Fruit fly (Drosophila melanogaster): ENCODE measurements around the gene hzg.

The hzg gene

DNA sequence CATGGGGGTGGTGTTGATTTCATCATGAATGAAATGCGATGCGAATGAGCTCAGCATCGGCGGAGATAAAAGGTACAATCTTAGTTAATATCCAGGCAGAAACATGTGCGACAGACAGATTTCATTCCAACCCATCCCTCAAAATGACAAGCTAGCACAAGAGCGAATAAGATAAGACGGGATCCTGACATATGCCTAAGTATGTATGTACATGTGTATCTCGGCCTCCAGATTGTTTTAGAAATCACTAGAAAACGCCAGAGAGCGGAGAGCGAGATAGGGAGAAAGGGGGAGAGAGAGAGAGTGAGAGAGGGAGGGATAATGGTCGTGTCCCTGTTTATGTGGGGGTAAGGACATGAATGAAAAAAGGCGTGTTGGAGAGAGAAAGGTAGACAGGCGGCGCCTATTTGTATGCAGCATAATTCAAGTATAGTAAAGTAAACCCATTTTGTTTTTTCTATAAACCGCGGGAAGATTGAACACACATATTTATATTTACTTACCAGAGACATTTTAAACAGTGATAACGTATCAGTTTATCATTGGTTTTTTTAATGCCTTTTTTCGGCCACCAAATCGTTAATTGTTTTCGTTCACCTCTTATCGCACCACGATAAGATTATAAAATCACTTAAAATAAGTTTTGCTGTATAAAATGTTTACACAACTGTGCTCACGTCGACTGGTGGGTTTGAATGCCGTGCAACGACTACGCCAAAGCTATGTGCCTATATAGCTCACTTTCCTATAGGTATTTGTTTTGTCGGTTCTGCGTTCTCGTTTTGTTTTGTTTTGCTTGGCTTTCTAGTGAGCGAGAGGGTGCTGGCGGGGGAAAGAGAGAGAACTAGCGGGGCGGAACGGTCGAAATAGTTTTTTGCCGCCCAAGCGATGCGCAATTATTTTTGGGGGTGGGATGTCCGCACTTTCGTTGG is 45.7 kb upstream of the hzg start (continued):
- TF ChIP-seq Fer3 (tag; optimal IDR thresholded peaks at IDR 0.05): peak; percentile 51
- no peak for TF ChIP-seq Aef1 (GFP tag; IDR thresholded peaks at IDR 0.05)
- TF ChIP-seq az2 (GFP tag; optimal IDR thresholded peaks at IDR 0.05): no peak
- TF ChIP-seq vvl (GFP tag; IDR thresholded peaks at IDR 0.05): peak; percentile 26; the same call in 1 of the 2 replicates
- TF ChIP-seq grn (GFP tag; optimal IDR thresholded peaks at IDR 0.05): peak; percentile 82
- TF ChIP-seq BtbVII (GFP tag; optimal IDR thresholded peaks at IDR 0.05): peak; percentile 58
- TF ChIP-seq CG30431 (GFP tag; optimal IDR thresholded peaks at IDR 0.05): no peak
- TF ChIP-seq CG10431 (GFP tag; optimal IDR thresholded peaks at IDR 0.05): peak; percentile 22
- peak; percentile 36 for TF ChIP-seq CG6854 (GFP tag; optimal IDR thresholded peaks at IDR 0.05)
- TF ChIP-seq CG15011 (GFP tag; optimal IDR thresholded peaks at IDR 0.05): peak; percentile 48
- TF ChIP-seq ato (GFP tag; IDR thresholded peaks at IDR 0.05; ENCODE audit: partially characterized antibody): no peak
- peak; percentile 95 for TF ChIP-seq CG34376 (GFP tag; optimal IDR thresholded peaks at IDR 0.05)
- peak; percentile 37 for TF ChIP-seq pros (GFP tag; optimal IDR thresholded peaks at IDR 0.05)
- peak; percentile 62 for TF ChIP-seq Fer1 (GFP tag; optimal IDR thresholded peaks at IDR 0.05)
- TF ChIP-seq CG7357 (GFP tag; IDR thresholded peaks at IDR 0.05): no peak
- peak; percentile 43; the same call in 1 of the 2 replicates for TF ChIP-seq Rfx (GFP tag; IDR thresholded peaks at IDR 0.05)
- TF ChIP-seq sr (GFP tag; IDR thresholded peaks at IDR 0.05): 0 out of 3 replicates have a peak, but pooled peaks have one; percentile 11
- TF ChIP-seq CG43689 (GFP tag; IDR thresholded peaks at IDR 0.05): no peak
- no peak for TF ChIP-seq Nf-YA (GFP tag; IDR thresholded peaks at IDR 0.05)
- peak; percentile 35; the same call in 1 of the 3 replicates for TF ChIP-seq CG11695 (GFP tag; IDR thresholded peaks at IDR 0.05)
- TF ChIP-seq Dp (GFP tag; optimal IDR thresholded peaks at IDR 0.05): no peak
- TF ChIP-seq HmgZ (tag; optimal IDR thresholded peaks at IDR 0.05): peak; percentile 46
- TF ChIP-seq gt (GFP tag; IDR thresholded peaks at IDR 0.05): no peak
- TF ChIP-seq schlank (tag; optimal IDR thresholded peaks at IDR 0.05): peak; percentile 61
- peak; percentile 49 for TF ChIP-seq Med (GFP tag)
- TF ChIP-seq CTCF (GFP tag; optimal IDR thresholded peaks at IDR 0.05): no peak
- no peak for TF ChIP-seq Poxn (GFP tag; IDR thresholded peaks at IDR 0.05)
- peak; percentile 60; the same call in 1 of the 2 replicates for TF ChIP-seq seq (GFP tag; IDR thresholded peaks at IDR 0.05)
- no peak for TF ChIP-seq stc (GFP tag; IDR thresholded peaks at IDR 0.05)
- no peak for TF ChIP-seq pzg (GFP tag; optimal IDR thresholded peaks at IDR 0.05)
- TF ChIP-seq C15 (GFP tag; IDR thresholded peaks at IDR 0.05): no peak
- peak; percentile 9 for TF ChIP-seq CG15269 (tag; optimal IDR thresholded peaks at IDR 0.05)
- TF ChIP-seq Ets97D (GFP tag; optimal IDR thresholded peaks at IDR 0.05): no peak
- no peak for TF ChIP-seq zen2 (GFP tag; IDR thresholded peaks at IDR 0.05; ENCODE audit: partially characterized antibody)
- TF ChIP-seq zfh2 (GFP tag; optimal IDR thresholded peaks at IDR 0.05): no peak
- no peak for TF ChIP-seq CG2120 (GFP tag; optimal IDR thresholded peaks at IDR 0.05)
- TF ChIP-seq CG7745 (tag; optimal IDR thresholded peaks at IDR 0.05): peak; percentile 22
- TF ChIP-seq CG1233 (GFP tag; optimal IDR thresholded peaks at IDR 0.05): peak; percentile 39
- peak; percentile 56 for TF ChIP-seq CG7556 (GFP tag; optimal IDR thresholded peaks at IDR 0.05)
- TF ChIP-seq rib (GFP tag; IDR thresholded peaks at IDR 0.05): peak; percentile 38; the same call in 1 of the 2 replicates
- peak in 1 of 2 experiments; percentile 52 for TF ChIP-seq Eip74EF (GFP tag; optimal IDR thresholded peaks at IDR 0.05)
- TF ChIP-seq CG12071 (GFP tag; optimal IDR thresholded peaks at IDR 0.05): peak; percentile 66
- peak; percentile 37 for TF ChIP-seq CG31365 (tag; optimal IDR thresholded peaks at IDR 0.05)
- TF ChIP-seq lmd (GFP tag; IDR thresholded peaks at IDR 0.05): peak; percentile 12; the same call in 1 of the 2 replicates
- TF ChIP-seq wdn (GFP tag; IDR thresholded peaks at IDR 0.05): no peak
- no peak for TF ChIP-seq dysf (GFP tag; IDR thresholded peaks at IDR 0.05)
- TF ChIP-seq CG2889 (GFP tag; IDR thresholded peaks at IDR 0.05): no peak
- no peak for TF ChIP-seq da (GFP tag; optimal IDR thresholded peaks at IDR 0.05)
- no peak for TF ChIP-seq CG33213 (GFP tag; optimal IDR thresholded peaks at IDR 0.05)
